Worm (Caenorhabditis elegans) whole organism, young adult: ENCODE results near the gene clec-25.

ENCODE experiments used
- B0019.2 ChIP-seq: fragments of 200-800 bp; sonication (Bioruptor generic); conservative IDR thresholded peaks from 2 replicates; pipeline ENCODE4 v1.3.6; 2022; ENCODE audit warnings: missing genetic modification reagents, missing genetic modification characterization, missing compliant biosample characterization
- C17E4.6 ChIP-seq: fragments of 200-800 bp; sonication (Bioruptor generic); IDR thresholded peaks from 2 replicates; pipeline ENCODE4 v1.3.6; 2022; ENCODE audit warnings: missing genetic modification reagents, missing genetic modification characterization, missing compliant biosample characterization
- F10E7.11 ChIP-seq: sonication (generic microtip); optimal IDR thresholded peaks from 2 replicates; lab custom pipeline; 2017; ENCODE audit warnings: mild to moderate bottlenecking, missing genetic modification characterization, moderate library complexity, missing compliant biosample characterization
- F23B12.7 ChIP-seq: sonication (generic microtip); optimal IDR thresholded peaks from 2 replicates; lab custom pipeline; 2017; ENCODE audit warnings: missing genetic modification characterization, mild to moderate bottlenecking, missing compliant biosample characterization, antibody characterized with exemption, moderate library complexity; ENCODE audit not compliant: insufficient read depth
- F49E8.2 ChIP-seq: sonication (generic microtip); optimal IDR thresholded peaks from 3 replicates; lab custom pipeline; 2017; ENCODE audit warnings: missing genetic modification characterization, mild to moderate bottlenecking, missing compliant biosample characterization, antibody characterized with exemption, moderate library complexity; ENCODE audit not compliant: insufficient read depth
- F55B11.4 ChIP-seq: sonication (generic microtip); optimal IDR thresholded peaks from 2 replicates; lab custom pipeline; 2016; ENCODE audit warnings: missing compliant biosample characterization, missing genetic modification characterization, borderline replicate concordance; ENCODE audit not compliant: insufficient read depth
- K11D2.4 ChIP-seq: fragments of 200-800 bp; sonication (Bioruptor generic); IDR thresholded peaks from 2 replicates; pipeline ENCODE4 v1.3.6; 2022; ENCODE audit warnings: missing genetic modification reagents, missing genetic modification characterization, missing compliant biosample characterization
- K12H6.12 ChIP-seq: fragments of 200-800 bp; sonication (Bioruptor generic); optimal IDR thresholded peaks from 2 replicates; lab custom pipeline; 2018; ENCODE audit warnings: mild to moderate bottlenecking, missing genetic modification characterization, missing compliant biosample characterization
- T26A5.8 ChIP-seq: sonication (generic microtip); optimal IDR thresholded peaks from 2 replicates; lab custom pipeline; 2016; ENCODE audit warnings: missing genetic modification characterization, missing compliant biosample characterization
- Y53F4B.3 ChIP-seq: fragments of 200-800 bp; sonication (Bioruptor generic); IDR thresholded peaks from 2 replicates; pipeline ENCODE4 v1.3.6; 2022; ENCODE audit warnings: missing genetic modification reagents, missing genetic modification characterization, missing compliant biosample characterization
- Y56A3A.18 ChIP-seq: fragments of 200-800 bp; sonication (Bioruptor generic); IDR thresholded peaks from 2 replicates; pipeline ENCODE4 v1.3.6; 2022; ENCODE audit warnings: missing genetic modification reagents, missing genetic modification characterization, missing compliant biosample characterization
- Y67H2A.10 ChIP-seq: fragments of 200-800 bp; sonication (Bioruptor generic); conservative IDR thresholded peaks from 2 replicates; pipeline ENCODE4 v1.3.6; 2022; ENCODE audit warnings: missing genetic modification reagents, missing genetic modification characterization, missing compliant biosample characterization
- Y79H2A.3 ChIP-seq: fragments of 200-800 bp; sonication (Bioruptor generic); conservative IDR thresholded peaks from 2 replicates; pipeline ENCODE4 v1.3.6; 2022; ENCODE audit warnings: missing genetic modification reagents, missing genetic modification characterization, missing compliant biosample characterization
- Y95B8A.8 ChIP-seq: fragments of 200-800 bp; sonication (Bioruptor generic); IDR thresholded peaks from 2 replicates; pipeline ENCODE4 v1.3.6; 2022; ENCODE audit warnings: missing genetic modification reagents, missing genetic modification characterization, missing compliant biosample characterization
- akir-1 ChIP-seq: fragments of 200-800 bp; sonication (Bioruptor generic); optimal IDR thresholded peaks from 2 replicates; lab custom pipeline; 2018; ENCODE audit warnings: mild to moderate bottlenecking, missing genetic modification characterization, moderate library complexity, missing compliant biosample characterization
- attf-3 ChIP-seq: fragments of 200-800 bp; sonication (Bioruptor generic); conservative IDR thresholded peaks from 2 replicates; pipeline ENCODE4 v1.3.6; 2022; ENCODE audit warnings: missing genetic modification reagents, missing genetic modification characterization, missing compliant biosample characterization
- attf-6 ChIP-seq: fragments of 200-800 bp; sonication (Bioruptor generic); IDR thresholded peaks from 2 replicates; pipeline ENCODE4 v1.3.6; 2022; ENCODE audit warnings: missing genetic modification reagents, missing genetic modification characterization, missing compliant biosample characterization
- bed-2 ChIP-seq: fragments of 200-800 bp; sonication (Bioruptor generic); IDR thresholded peaks from 2 replicates; pipeline ENCODE4 v1.3.6; 2022; ENCODE audit warnings: missing genetic modification reagents, missing genetic modification characterization, missing compliant biosample characterization
- cebp-1 ChIP-seq, 2 experiments: fragments of 200-800 bp in 1 of 2; sonication (Bioruptor generic) in 1 of 2; sonication (generic microtip) in 1 of 2; IDR thresholded peaks in 1 of 2; optimal IDR thresholded peaks in 1 of 2; 2 replicates each; pipeline versions ENCODE4 v1.3.6 to Lab custom; 2017 to 2022; ENCODE audit warnings: missing compliant biosample characterization in 2 of 2, missing genetic modification characterization in 2 of 2, mild to moderate bottlenecking in 1 of 2, missing genetic modification reagents in 1 of 2, moderate library complexity in 1 of 2
- cebp-2 ChIP-seq: fragments of 200-800 bp; sonication (Bioruptor generic); IDR thresholded peaks from 2 replicates; pipeline ENCODE4 v1.3.6; 2022; ENCODE audit warnings: missing genetic modification characterization, missing compliant biosample characterization
- ceh-100 ChIP-seq: fragments of 200-800 bp; sonication (Bioruptor generic); IDR thresholded peaks from 2 replicates; pipeline ENCODE4 v1.3.6; 2022; ENCODE audit warnings: missing genetic modification reagents, missing genetic modification characterization, missing compliant biosample characterization
- ceh-79 ChIP-seq: sonication (generic microtip); optimal IDR thresholded peaks from 2 replicates; lab custom pipeline; 2017; ENCODE audit warnings: mild to moderate bottlenecking, missing genetic modification characterization, missing compliant biosample characterization
- die-1 ChIP-seq: sonication (generic microtip); optimal IDR thresholded peaks from 2 replicates; lab custom pipeline; 2016; ENCODE audit warnings: missing genotype, mild to moderate bottlenecking, missing genetic modification characterization, missing compliant biosample characterization
- dpff-1 ChIP-seq: sonication (generic microtip); optimal IDR thresholded peaks from 2 replicates; lab custom pipeline; 2017; ENCODE audit warnings: mild to moderate bottlenecking, missing genetic modification characterization, missing compliant biosample characterization
- efl-1 ChIP-seq: fragments of 150-350 bp; optimal IDR thresholded peaks from 2 replicates; lab custom pipeline; 2014; ENCODE audit warnings: missing biosample characterization, missing genetic modification reagents, missing genetic modification characterization
- ets-4 ChIP-seq: fragments of 200-800 bp; sonication (Bioruptor generic); optimal IDR thresholded peaks from 2 replicates; lab custom pipeline; 2018; ENCODE audit warnings: mild to moderate bottlenecking, missing genetic modification characterization, missing compliant biosample characterization
- fkh-3 ChIP-seq: sonication (generic microtip); optimal IDR thresholded peaks from 2 replicates; lab custom pipeline; 2016; ENCODE audit warnings: mild to moderate bottlenecking, missing genetic modification characterization, missing compliant biosample characterization
- him-1 ChIP-seq: sonication (generic microtip); optimal IDR thresholded peaks from 2 replicates; lab custom pipeline; 2016; ENCODE audit warnings: missing genotype, missing genetic modification reagents, missing genetic modification characterization, missing compliant biosample characterization
- hlh-12 ChIP-seq: sonication (generic microtip); optimal IDR thresholded peaks from 2 replicates; lab custom pipeline; 2016; ENCODE audit warnings: missing genetic modification characterization, missing compliant biosample characterization
- hsf-1 ChIP-seq: fragments of 200-800 bp; sonication (Bioruptor generic); IDR thresholded peaks from 2 replicates; pipeline ENCODE4 v1.3.6; 2022; ENCODE audit warnings: missing genetic modification reagents, missing genetic modification characterization, missing compliant biosample characterization
- let-607 ChIP-seq, 2 experiments: fragments of 200-800 bp in 1 of 2; sonication (Bioruptor generic) in 1 of 2; sonication (generic microtip) in 1 of 2; optimal IDR thresholded peaks; 2 replicates each; lab custom pipeline; 2016 to 2018; ENCODE audit warnings: mild to moderate bottlenecking in 2 of 2, missing compliant biosample characterization in 2 of 2, missing genetic modification characterization in 2 of 2, moderate library complexity in 2 of 2, missing genotype in 1 of 2
- lin-54 ChIP-seq: fragments of 200-800 bp; sonication (Bioruptor generic); optimal IDR thresholded peaks from 2 replicates; lab custom pipeline; 2018; ENCODE audit warnings: mild to moderate bottlenecking, missing genetic modification characterization, missing compliant biosample characterization
- madf-3 ChIP-seq: fragments of 200-800 bp; sonication (Bioruptor generic); IDR thresholded peaks from 2 replicates; pipeline ENCODE4 v1.3.6; 2022; ENCODE audit warnings: missing genetic modification reagents, missing genetic modification characterization, missing compliant biosample characterization
- mxl-1 ChIP-seq: sonication (generic microtip); optimal IDR thresholded peaks from 2 replicates; lab custom pipeline; 2016; ENCODE audit warnings: missing genetic modification characterization, missing compliant biosample characterization
- nfyb-1 ChIP-seq: fragments of 200-800 bp; sonication (Bioruptor generic); IDR thresholded peaks from 2 replicates; pipeline ENCODE4 v1.3.6; 2022; ENCODE audit warnings: missing genetic modification reagents, missing genetic modification characterization, missing compliant biosample characterization
- nhr-90 ChIP-seq: sonication (generic microtip); optimal IDR thresholded peaks from 2 replicates; lab custom pipeline; 2016; ENCODE audit warnings: missing genotype, mild to moderate bottlenecking, missing genetic modification characterization, missing compliant biosample characterization
- pbrm-1 ChIP-seq: fragments of 200-800 bp; sonication (Bioruptor generic); IDR thresholded peaks from 2 replicates; pipeline ENCODE4 v1.3.6; 2022; ENCODE audit warnings: missing genetic modification reagents, missing genetic modification characterization, missing compliant biosample characterization
- rpc-1 ChIP-seq, 2 experiments: fragments of 150-350 bp in 1 of 2; sonication (generic microtip) in 1 of 2; optimal IDR thresholded peaks; 2 replicates each; lab custom pipeline; 2014 to 2018; ENCODE audit warnings: missing biosample characterization in 1 of 2, missing genetic modification characterization in 1 of 2, missing genetic modification reagents in 1 of 2, missing genotype in 1 of 2
- sdz-38 ChIP-seq: sonication (generic microtip); optimal IDR thresholded peaks from 2 replicates; lab custom pipeline; 2016; ENCODE audit warnings: missing genotype, missing genetic modification characterization, missing compliant biosample characterization
- sea-2 ChIP-seq: fragments of 200-800 bp; sonication (Bioruptor generic); IDR thresholded peaks from 2 replicates; pipeline ENCODE4 v1.3.6; 2022; ENCODE audit warnings: missing genetic modification characterization, missing compliant biosample characterization
- snpc-1.1 ChIP-seq: sonication (generic microtip); optimal IDR thresholded peaks from 2 replicates; lab custom pipeline; 2017; ENCODE audit warnings: missing genetic modification characterization, mild to moderate bottlenecking, missing compliant biosample characterization, antibody characterized with exemption, moderate library complexity, missing genotype, missing genetic modification reagents; ENCODE audit not compliant: insufficient read depth
- tbx-9 ChIP-seq: sonication (generic microtip); optimal IDR thresholded peaks from 2 replicates; lab custom pipeline; 2016; ENCODE audit warnings: borderline replicate concordance, missing genetic modification characterization, inconsistent platforms, missing compliant biosample characterization
- tlf-1 ChIP-seq: fragments of 200-800 bp; sonication (Bioruptor generic); optimal IDR thresholded peaks from 2 replicates; lab custom pipeline; 2018; ENCODE audit warnings: mild to moderate bottlenecking, missing genetic modification characterization, missing compliant biosample characterization
- zim-3 ChIP-seq: sonication (generic microtip); optimal IDR thresholded peaks from 2 replicates; lab custom pipeline; 2017; ENCODE audit warnings: mild to moderate bottlenecking, missing genetic modification characterization, moderate library complexity, missing compliant biosample characterization
- ztf-18 ChIP-seq: sonication (generic microtip); optimal IDR thresholded peaks from 2 replicates; lab custom pipeline; 2016; ENCODE audit warnings: missing genotype, mild to moderate bottlenecking, missing genetic modification characterization, missing compliant biosample characterization
- ztf-22 ChIP-seq: fragments of 200-800 bp; sonication (Bioruptor generic); optimal IDR thresholded peaks from 2 replicates; lab custom pipeline; 2018; ENCODE audit warnings: mild to moderate bottlenecking, missing genetic modification characterization, moderate library complexity, missing compliant biosample characterization
- ztf-6 ChIP-seq: fragments of 200-800 bp; sonication (Bioruptor generic); IDR thresholded peaks from 2 replicates; pipeline ENCODE4 v1.3.6; 2022; ENCODE audit warnings: missing genetic modification reagents, missing genetic modification characterization, missing compliant biosample characterization

Gene clec-25

DNA sequence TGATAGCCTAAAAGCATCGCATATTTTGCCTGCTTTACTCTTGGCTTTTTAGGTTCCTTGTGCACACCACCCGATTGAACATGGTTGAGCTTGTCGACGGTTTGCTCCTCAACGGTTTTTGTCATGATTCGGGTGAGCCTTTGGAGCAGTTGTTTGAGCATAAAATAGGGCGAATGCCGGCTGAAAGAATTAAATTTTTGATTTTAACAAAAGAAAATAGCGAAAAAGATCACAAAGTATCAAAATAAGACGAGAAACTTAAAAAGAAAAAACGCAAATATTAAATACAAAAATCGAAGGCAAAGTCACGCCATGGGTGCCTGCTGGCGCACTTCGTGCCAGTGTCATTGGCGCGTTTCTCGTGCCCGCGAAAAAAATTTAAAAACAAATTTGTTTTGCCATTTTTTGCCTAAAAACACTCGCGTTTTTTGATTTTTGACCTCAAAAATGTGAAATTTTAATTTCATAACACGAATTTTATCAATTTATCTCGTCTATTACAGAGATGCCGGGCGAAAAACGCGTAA, 48.1 kb upstream of the clec-25 start, which contains the start of the genes ctps-1 and pus-1 (continued):
- no peak for TF ChIP-seq Y79H2A.3 (GFP tag; lab: Robert Waterston, UW)
- TF ChIP-seq F10E7.11: no peak
- no peak for TF ChIP-seq cebp-1 (GFP tag; IDR thresholded peaks at IDR 0.05; lab: Robert Waterston, UW)
- peak; percentile 72 for TF ChIP-seq cebp-1 (tag; optimal IDR thresholded peaks at IDR 0.05; lab: Kevin White, UChicago)
- TF ChIP-seq Y53F4B.3 (GFP tag; lab: Robert Waterston, UW): no peak
- no peak for TF ChIP-seq ceh-79
- TF ChIP-seq F55B11.4 (tag; lab: Kevin White, UChicago): no peak
- no peak for TF ChIP-seq ztf-6 (GFP tag; lab: Robert Waterston, UW)
- no peak for TF ChIP-seq B0019.2
- no peak for TF ChIP-seq Y67H2A.10 (GFP tag; lab: Robert Waterston, UW)
- peak; percentile 80; the same call in 1 of the 2 replicates for TF ChIP-seq pbrm-1 (GFP tag; lab: Robert Waterston, UW)
- no peak for TF ChIP-seq nhr-90 (tag; lab: Kevin White, UChicago)
- peak; percentile 80 for TF ChIP-seq efl-1 (GFP tag; lab: Kevin White, UChicago)
- no peak for TF ChIP-seq fkh-3
- TF ChIP-seq ceh-100 (GFP tag; lab: Robert Waterston, UW): 0 out of 2 replicates have a peak, but pooled peaks have one; percentile 21
- TF ChIP-seq K12H6.12 (tag; lab: Kevin White, UChicago): no peak
- no peak for TF ChIP-seq hlh-12
- TF ChIP-seq let-607 (tag; optimal IDR thresholded peaks at IDR 0.05; lab: Kevin White, UChicago): no peak
- no peak for TF ChIP-seq sea-2 (GFP tag; lab: Robert Waterston, UW)
- TF ChIP-seq tbx-9 (tag; lab: Kevin White, UChicago): no peak
- TF ChIP-seq lin-54 (GFP tag; lab: Kevin White, UChicago): peak; percentile 77
- no peak for TF ChIP-seq T26A5.8 (tag; lab: Kevin White, UChicago)
- TF ChIP-seq sdz-38 (tag; lab: Kevin White, UChicago): no peak
- no peak for TF ChIP-seq cebp-2 (GFP tag; lab: Robert Waterston, UW)
- peak; percentile 38 for TF ChIP-seq F49E8.2
- TF ChIP-seq die-1: no peak
- peak; percentile 85 for TF ChIP-seq attf-6 (GFP tag; lab: Robert Waterston, UW)
- no peak for TF ChIP-seq ets-4 (GFP tag; lab: Kevin White, UChicago)
- no peak for TF ChIP-seq rpc-1 (optimal IDR thresholded peaks at IDR 0.05; lab: Kevin White, UChicago)
- TF ChIP-seq rpc-1 (tag; optimal IDR thresholded peaks at IDR 0.05; lab: Kevin White, UChicago): no peak
- TF ChIP-seq hsf-1: no peak
- TF ChIP-seq ztf-18: peak; percentile 95
- TF ChIP-seq nfyb-1: 0 out of 2 replicates have a peak, but pooled peaks have one; percentile 40
- no peak for TF ChIP-seq attf-3 (GFP tag; lab: Robert Waterston, UW)
- TF ChIP-seq him-1: no peak
- no peak for TF ChIP-seq C17E4.6 (GFP tag; lab: Robert Waterston, UW)
- no peak for TF ChIP-seq akir-1
- TF ChIP-seq tlf-1 (GFP tag; lab: Kevin White, UChicago): peak; percentile 16
- no peak for TF ChIP-seq dpff-1 (tag; lab: Kevin White, UChicago)
- 0 out of 2 replicates have a peak, but pooled peaks have one; percentile 22 for TF ChIP-seq K11D2.4 (GFP tag; lab: Robert Waterston, UW)
- no peak for TF ChIP-seq Y56A3A.18 (GFP tag; lab: Robert Waterston, UW)
- no peak for TF ChIP-seq mxl-1 (tag; lab: Kevin White, UChicago)
- 0 out of 2 replicates have a peak, but pooled peaks have one; percentile 56 for TF ChIP-seq madf-3 (GFP tag; lab: Robert Waterston, UW)
- no peak for TF ChIP-seq bed-2
- peak; percentile 63 for TF ChIP-seq snpc-1.1
- TF ChIP-seq F23B12.7 (tag; lab: Kevin White, UChicago): no peak
- no peak for TF ChIP-seq ztf-22
- no peak for TF ChIP-seq Y95B8A.8
- TF ChIP-seq zim-3 (tag; lab: Kevin White, UChicago): no peak
